Worm (Caenorhabditis elegans) whole organism, L1 larva: ENCODE data around the gene F36D4.5.

Experiments
- C04F5.9 ChIP-seq: sonication (generic microtip); optimal IDR thresholded peaks from 2 replicates; lab custom pipeline; 2016; ENCODE audit warnings: missing genetic modification characterization, missing compliant biosample characterization
- C34B4.2 ChIP-seq: sonication (generic microtip); optimal IDR thresholded peaks from 2 replicates; lab custom pipeline; 2017; ENCODE audit warnings: mild to moderate bottlenecking, missing genetic modification characterization, missing compliant biosample characterization
- F16B12.6 ChIP-seq: fragments of 150-350 bp; optimal IDR thresholded peaks from 2 replicates; lab custom pipeline; 2014; ENCODE audit warnings: missing biosample characterization, missing genetic modification characterization
- aha-1 ChIP-seq: fragments of 150-350 bp; optimal IDR thresholded peaks from 2 replicates; lab custom pipeline; 2014; ENCODE audit warnings: missing biosample characterization, missing genetic modification characterization
- ama-1 ChIP-seq: fragments of 150-350 bp; optimal IDR thresholded peaks from 2 replicates; lab custom pipeline; 2014
- blmp-1 ChIP-seq: fragments of 150-350 bp; optimal IDR thresholded peaks from 2 replicates; lab custom pipeline; 2014; ENCODE audit warnings: missing biosample characterization, missing genetic modification characterization
- ceh-63 ChIP-seq: fragments of 200-800 bp; sonication (Bioruptor generic); optimal IDR thresholded peaks from 2 replicates; lab custom pipeline; 2018; ENCODE audit warnings: mild to moderate bottlenecking, missing genetic modification characterization, missing compliant biosample characterization
- ceh-88 ChIP-seq: fragments of 200-800 bp; sonication (Bioruptor generic); IDR thresholded peaks from 2 replicates; pipeline ENCODE4 v1.3.6; 2022; ENCODE audit warnings: missing genetic modification characterization, missing compliant biosample characterization
- ceh-90 ChIP-seq: sonication (generic microtip); optimal IDR thresholded peaks from 2 replicates; lab custom pipeline; 2016; ENCODE audit warnings: missing genetic modification characterization, missing compliant biosample characterization
- ces-1 ChIP-seq: fragments of 150-350 bp; optimal IDR thresholded peaks from 2 replicates; lab custom pipeline; 2014; ENCODE audit warnings: missing biosample characterization, missing genetic modification reagents, missing genetic modification characterization
- dpl-1 ChIP-seq, 3 experiments: fragments of 150-350 bp in 2 of 3; sonication (generic microtip) in 1 of 3; optimal IDR thresholded peaks; 2 replicates each; lab custom pipeline; 2014 to 2017; ENCODE audit warnings: missing biosample characterization in 3 of 3, missing genetic modification characterization in 3 of 3, missing genetic modification reagents in 3 of 3
- dsc-1 ChIP-seq: sonication (generic microtip); optimal IDR thresholded peaks from 2 replicates; lab custom pipeline; 2016; ENCODE audit warnings: mild to moderate bottlenecking, missing genetic modification characterization, missing compliant biosample characterization
- ets-5 ChIP-seq: fragments of 200-800 bp; sonication (Bioruptor generic); IDR thresholded peaks from 2 replicates; pipeline ENCODE4 v1.3.6; 2022; ENCODE audit warnings: missing genetic modification characterization, missing compliant biosample characterization
- fkh-10 ChIP-seq: sonication (generic microtip); optimal IDR thresholded peaks from 2 replicates; lab custom pipeline; 2017; ENCODE audit warnings: missing biosample characterization, missing genetic modification reagents, missing genetic modification characterization
- fkh-4 ChIP-seq: sonication (generic microtip); optimal IDR thresholded peaks from 2 replicates; lab custom pipeline; 2016; ENCODE audit warnings: missing compliant biosample characterization, missing genetic modification characterization, borderline replicate concordance
- fkh-8 ChIP-seq: sonication (generic microtip); optimal IDR thresholded peaks from 2 replicates; lab custom pipeline; 2016; ENCODE audit warnings: mild to moderate bottlenecking, missing genetic modification characterization, missing compliant biosample characterization
- grh-1 ChIP-seq: fragments of 200-800 bp; sonication (Bioruptor generic); IDR thresholded peaks from 2 replicates; pipeline ENCODE4 v1.3.6; 2022; ENCODE audit warnings: missing genetic modification reagents, missing genetic modification characterization, missing compliant biosample characterization
- hlh-17 ChIP-seq: fragments of 200-800 bp; sonication (Bioruptor generic); optimal IDR thresholded peaks from 2 replicates; lab custom pipeline; 2018; ENCODE audit warnings: missing genetic modification characterization, mild to moderate bottlenecking, missing compliant biosample characterization, moderate library complexity, borderline replicate concordance
- hlh-4 ChIP-seq: sonication (generic microtip); optimal IDR thresholded peaks from 2 replicates; lab custom pipeline; 2016; ENCODE audit warnings: mild to moderate bottlenecking, missing genetic modification characterization, missing compliant biosample characterization
- irx-1 ChIP-seq: sonication (generic microtip); optimal IDR thresholded peaks from 2 replicates; lab custom pipeline; 2016; ENCODE audit warnings: missing genetic modification characterization, missing compliant biosample characterization
- isw-1 ChIP-seq: fragments of 200-800 bp; sonication (Bioruptor generic); IDR thresholded peaks from 2 replicates; pipeline ENCODE4 v1.3.6; 2022; ENCODE audit warnings: missing genetic modification characterization, missing compliant biosample characterization
- jun-1 ChIP-seq: fragments of 150-350 bp; optimal IDR thresholded peaks from 2 replicates; lab custom pipeline; 2014; ENCODE audit warnings: missing biosample characterization, missing genetic modification reagents, missing genetic modification characterization
- lin-14 ChIP-seq: fragments of 200-800 bp; sonication (Bioruptor generic); optimal IDR thresholded peaks from 2 replicates; lab custom pipeline; 2018; ENCODE audit warnings: mild to moderate bottlenecking, missing genetic modification characterization, moderate library complexity, missing compliant biosample characterization
- lin-15B ChIP-seq: fragments of 150-350 bp; sonication (generic microtip); optimal IDR thresholded peaks from 3 replicates; lab custom pipeline; 2014; ENCODE audit warnings: missing biosample characterization, missing genetic modification characterization
- lin-35 ChIP-seq, 2 experiments: fragments of 150-350 bp; optimal IDR thresholded peaks; 2 replicates each; lab custom pipeline; 2014; ENCODE audit warnings: missing biosample characterization in 2 of 2, missing genetic modification characterization in 2 of 2, missing genetic modification reagents in 2 of 2
- lin-39 ChIP-seq: fragments of 150-350 bp; optimal IDR thresholded peaks from 2 replicates; lab custom pipeline; 2014; ENCODE audit warnings: missing biosample characterization, missing genetic modification reagents, missing genetic modification characterization
- lir-3 ChIP-seq: sonication (generic microtip); optimal IDR thresholded peaks from 2 replicates; lab custom pipeline; 2016; ENCODE audit warnings: mild to moderate bottlenecking, missing genetic modification characterization, moderate library complexity, missing compliant biosample characterization; ENCODE audit not compliant: poor library complexity
- lsy-2 ChIP-seq, 2 experiments: fragments of 150-350 bp; optimal IDR thresholded peaks; 2 replicates each; lab custom pipeline; 2014; ENCODE audit warnings: missing biosample characterization in 2 of 2, missing genetic modification characterization in 2 of 2
- mef-2 ChIP-seq: fragments of 150-350 bp; optimal IDR thresholded peaks from 2 replicates; lab custom pipeline; 2014; ENCODE audit warnings: missing biosample characterization, missing genetic modification characterization
- mep-1 ChIP-seq: fragments of 150-350 bp; optimal IDR thresholded peaks from 2 replicates; lab custom pipeline; 2014; ENCODE audit warnings: missing biosample characterization, missing genetic modification characterization
- nhr-19 ChIP-seq: fragments of 200-800 bp; sonication (Bioruptor generic); conservative IDR thresholded peaks from 2 replicates; pipeline ENCODE4 v1.3.6; 2022; ENCODE audit warnings: missing genetic modification characterization, missing compliant biosample characterization
- nhr-20 ChIP-seq: sonication (generic microtip); optimal IDR thresholded peaks from 2 replicates; lab custom pipeline; 2016; ENCODE audit warnings: mild to moderate bottlenecking, missing genetic modification characterization, missing compliant biosample characterization
- nhr-237 ChIP-seq: fragments of 150-350 bp; optimal IDR thresholded peaks from 2 replicates; lab custom pipeline; 2014; ENCODE audit warnings: missing biosample characterization, missing genetic modification characterization
- nhr-76 ChIP-seq: sonication (generic microtip); optimal IDR thresholded peaks from 2 replicates; lab custom pipeline; 2017; ENCODE audit warnings: missing biosample characterization, missing genetic modification characterization
- nhr-84 ChIP-seq: sonication (generic microtip); optimal IDR thresholded peaks from 2 replicates; lab custom pipeline; 2017; ENCODE audit warnings: missing biosample characterization, missing genetic modification characterization
- nhr-85 ChIP-seq: sonication (generic microtip); peaks from one replicate; lab custom pipeline; 2016; ENCODE audit warnings: missing genetic modification characterization, inconsistent platforms, missing compliant biosample characterization
- pag-3 ChIP-seq: sonication (generic microtip); optimal IDR thresholded peaks from 2 replicates; lab custom pipeline; 2017; ENCODE audit warnings: missing genetic modification characterization, mild to moderate bottlenecking, missing compliant biosample characterization, antibody characterized with exemption, borderline replicate concordance; ENCODE audit not compliant: insufficient read depth
- pax-3 ChIP-seq: fragments of 200-800 bp; sonication (Bioruptor generic); optimal IDR thresholded peaks from 2 replicates; lab custom pipeline; 2018; ENCODE audit warnings: mild to moderate bottlenecking, missing genetic modification characterization, moderate library complexity, missing compliant biosample characterization
- skn-1 ChIP-seq: fragments of 150-350 bp; optimal IDR thresholded peaks from 2 replicates; lab custom pipeline; 2014; ENCODE audit warnings: missing biosample characterization, missing genetic modification characterization
- snpc-4 ChIP-seq: fragments of 150-350 bp; optimal IDR thresholded peaks from 2 replicates; lab custom pipeline; 2014; ENCODE audit warnings: missing biosample characterization, missing genetic modification characterization
- sup-37 ChIP-seq: fragments of 200-800 bp; sonication (Bioruptor generic); optimal IDR thresholded peaks from 2 replicates; lab custom pipeline; 2018; ENCODE audit warnings: mild to moderate bottlenecking, missing genetic modification characterization, missing compliant biosample characterization
- swsn-7 ChIP-seq: sonication (generic microtip); optimal IDR thresholded peaks from 2 replicates; lab custom pipeline; 2016; ENCODE audit warnings: missing genetic modification characterization, missing compliant biosample characterization
- tbx-2 ChIP-seq: sonication (generic microtip); optimal IDR thresholded peaks from 2 replicates; lab custom pipeline; 2016; ENCODE audit warnings: missing genetic modification characterization, missing compliant biosample characterization
- unc-130 ChIP-seq: fragments of 150-350 bp; optimal IDR thresholded peaks from 2 replicates; lab custom pipeline; 2017; ENCODE audit warnings: missing biosample characterization, missing genetic modification characterization, inconsistent platforms
- unc-30 ChIP-seq: sonication (generic microtip); optimal IDR thresholded peaks from 2 replicates; lab custom pipeline; 2017; ENCODE audit warnings: missing biosample characterization, missing genetic modification characterization
- vab-15 ChIP-seq: sonication (generic microtip); optimal IDR thresholded peaks from 2 replicates; lab custom pipeline; 2017; ENCODE audit warnings: missing genotype, mild to moderate bottlenecking, missing genetic modification characterization, missing compliant biosample characterization
- ztf-4 ChIP-seq: fragments of 150-350 bp; optimal IDR thresholded peaks from 2 replicates; lab custom pipeline; 2014; ENCODE audit warnings: missing biosample characterization, missing genetic modification characterization

Gene F36D4.5

DNA sequence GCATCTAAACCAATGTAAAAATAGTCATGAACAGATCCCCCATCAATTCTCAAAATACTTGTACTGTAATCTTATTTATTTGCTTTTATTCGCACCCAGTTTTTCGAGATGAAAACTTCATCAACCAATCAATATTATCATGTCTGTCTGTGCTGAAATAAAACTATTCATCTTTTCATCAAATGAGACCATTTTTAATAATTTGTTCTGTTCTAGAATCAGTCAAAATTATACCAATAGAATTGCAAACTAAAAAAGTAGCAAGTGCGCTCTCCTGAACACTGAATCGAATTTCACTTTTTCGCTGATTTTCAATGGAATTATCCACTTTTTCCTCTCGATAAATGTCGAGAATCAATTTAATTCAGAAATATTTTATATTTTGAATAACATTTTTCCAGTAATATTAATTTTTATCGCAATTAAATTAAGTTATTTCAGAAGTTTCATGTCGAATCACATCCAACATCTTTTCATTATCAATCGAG lies 25.7 kb downstream of the F36D4.5 start, which contains the start of gene trpp-4:
TSS of gene trpp-4 (plus strand) at position 442 of the 488 bp plus-strand sequence.
- no peak for TF ChIP-seq lin-15B (tag; lab: Kevin White, UChicago)
- TF ChIP-seq blmp-1 (tag; lab: Kevin White, UChicago): peak; percentile 91
- TF ChIP-seq lsy-2 (tag; optimal IDR thresholded peaks at IDR 0.05; lab: Kevin White, UChicago): peak in 1 of 2 experiments; percentile 3
- TF ChIP-seq dpl-1 (GFP tag; optimal IDR thresholded peaks at IDR 0.05; lab: Kevin White, UChicago): peak in 1 of 3 experiments; percentile 1

- TF ChIP-seq lin-14 (GFP tag; lab: Kevin White, UChicago) (peak; percentile 43), lin-35 (GFP tag; optimal IDR thresholded peaks at IDR 0.05; lab: Kevin White, UChicago) (no peak), fkh-8 (tag; lab: Kevin White, UChicago) (peak; percentile 28), blmp-1 (tag; lab: Kevin White, UChicago) (peak; percentile 62), dsc-1 (tag; lab: Kevin White, UChicago) (peak; percentile 55), nhr-85 (tag; lab: Kevin White, UChicago) (peak; percentile 58)
These were observed 30.5 kb downstream of the F36D4.5 start for ce11 chrV:9394938-9395639.

- TF ChIP-seq ceh-88 (no peak), ceh-90 (tag; lab: Kevin White, UChicago) (no peak), ceh-63 (no peak), nhr-19 (peak; percentile 36; the same call in 1 of the 2 replicates), fkh-8 (tag; lab: Kevin White, UChicago) (no peak), nhr-76 (tag; lab: Kevin White, UChicago) (no peak), swsn-7 (no peak), pax-3 (no peak), aha-1 (no peak), lir-3 (tag; lab: Kevin White, UChicago) (no peak), unc-30 (tag; lab: Kevin White, UChicago) (no peak), sup-37 (GFP tag; lab: Kevin White, UChicago) (no peak), jun-1 (tag; lab: Kevin White, UChicago) (no peak), dpl-1 (GFP tag; optimal IDR thresholded peaks at IDR 0.05; lab: Kevin White, UChicago) (no peak), ztf-4 (no peak), dsc-1 (tag; lab: Kevin White, UChicago) (no peak), grh-1 (0 out of 2 replicates have a peak, but pooled peaks have one; percentile 15), isw-1 (no peak), tbx-2 (no peak), hlh-17 (no peak), C04F5.9 (tag; lab: Kevin White, UChicago) (no peak), pag-3 (tag; lab: Kevin White, UChicago) (no peak), lin-39 (no peak), F16B12.6 (no peak), mep-1 (tag; lab: Kevin White, UChicago) (no peak), nhr-84 (tag; lab: Kevin White, UChicago) (no peak), fkh-4 (tag; lab: Kevin White, UChicago) (no peak), ama-1 (lab: Kevin White, UChicago) (no peak), snpc-4 (tag; lab: Kevin White, UChicago) (peak; percentile 97), C34B4.2 (tag; lab: Kevin White, UChicago) (no peak), ces-1 (GFP tag; lab: Kevin White, UChicago) (no peak), irx-1 (no peak), nhr-237 (tag; lab: Kevin White, UChicago) (no peak), skn-1 (tag; lab: Kevin White, UChicago) (no peak), ets-5 (GFP tag; lab: Robert Waterston, UW) (no peak), mef-2 (tag; lab: Kevin White, UChicago) (no peak), unc-130 (tag; lab: Kevin White, UChicago) (no peak), hlh-4 (tag; lab: Kevin White, UChicago) (no peak), fkh-10 (GFP tag; lab: Kevin White, UChicago) (no peak), nhr-20 (tag; lab: Kevin White, UChicago) (no peak), vab-15 (tag; lab: Kevin White, UChicago) (no peak)
These were observed 33.7 kb downstream of the F36D4.5 start for ce11 chrV:9391959-9392358.
